Fruit fly (Drosophila melanogaster): ENCODE measurements around the gene emei.

The emei gene

DNA sequence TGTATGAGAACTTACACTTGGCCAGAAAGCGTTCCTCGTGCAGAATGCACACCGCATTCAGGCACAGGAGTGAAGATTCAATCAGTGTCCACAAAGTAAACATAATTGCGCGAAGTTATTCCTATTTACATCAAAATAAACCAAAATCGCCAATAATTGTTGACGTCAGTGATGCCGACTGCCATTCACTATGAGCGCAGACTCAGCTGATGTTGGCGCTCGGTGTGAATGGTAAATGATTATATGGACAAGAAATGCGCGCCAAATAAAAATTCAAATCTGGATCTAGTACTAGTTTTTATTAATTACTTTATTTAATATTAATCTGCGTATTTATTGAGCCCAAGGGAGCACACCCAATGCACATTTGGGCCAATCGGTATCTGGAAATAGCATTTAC is 47.0 kb upstream of the emei start, which contains the start of gene CG32069 (continued):
- TF ChIP-seq Neu2 (GFP tag; optimal IDR thresholded peaks at IDR 0.05; ENCODE audit: borderline replicate concordance) (no peak), hkb (optimal IDR thresholded peaks at IDR 0.05) (no peak), hkb (GFP tag; IDR thresholded peaks at IDR 0.05) (no peak), al (GFP tag; IDR thresholded peaks at IDR 0.05) (no peak), CG4617 (GFP tag; optimal IDR thresholded peaks at IDR 0.05; ENCODE audit: borderline replicate concordance) (peak; percentile 5), CG6254 (GFP tag; optimal IDR thresholded peaks at IDR 0.05) (no peak), YL-1 (GFP tag; optimal IDR thresholded peaks at IDR 0.05) (peak; percentile 11), HmgZ (tag; optimal IDR thresholded peaks at IDR 0.05) (peak; percentile 0), tna (GFP tag; IDR thresholded peaks at IDR 0.05; ENCODE audit: partially characterized antibody) (no peak), stwl (tag; optimal IDR thresholded peaks at IDR 0.05) (peak; percentile 7), Bgb (GFP tag; IDR thresholded peaks at IDR 0.05; ENCODE audit: partially characterized antibody) (no peak), pita (GFP tag; optimal IDR thresholded peaks at IDR 0.05) (no peak), Doc3 (GFP tag; IDR thresholded peaks at IDR 0.05; ENCODE audit: partially characterized antibody) (no peak), pzg (GFP tag; optimal IDR thresholded peaks at IDR 0.05) (peak; percentile 53), CG15514 (GFP tag; optimal IDR thresholded peaks at IDR 0.05) (peak; percentile 36)

DNA sequence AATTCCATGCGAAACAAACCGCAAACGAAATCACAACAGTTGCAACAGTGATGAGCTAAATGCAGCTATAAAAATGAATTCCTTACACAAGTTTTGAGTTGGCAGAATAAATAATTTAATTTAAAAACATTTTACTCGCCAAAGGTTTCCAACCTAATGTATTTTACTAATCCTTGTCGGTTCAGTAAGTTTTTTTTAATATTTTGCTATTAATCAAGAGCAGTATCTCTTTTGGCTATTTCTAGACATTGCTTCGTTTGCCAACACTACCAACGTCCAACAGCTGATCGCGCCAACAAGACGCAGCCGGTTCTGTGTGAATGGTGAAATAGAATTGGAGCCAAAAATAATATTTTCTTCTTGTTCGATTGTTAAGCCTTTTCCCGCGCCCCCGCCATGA is 44.8 kb upstream of the emei start, which contains the start of the genes CG32075, CG45101 and SuUR:
TSS of gene CG32075 (minus strand) at position 253 of the 400 bp plus-strand sequence.
TSS of gene CG45101 (plus strand) at position 303 of the 400 bp plus-strand sequence.
TSS of gene SuUR (plus strand) at position 303 of the 400 bp plus-strand sequence.
- TF ChIP-seq mirr (GFP tag; optimal IDR thresholded peaks at IDR 0.05), result peak; percentile 5
- peak; percentile 51 for TF ChIP-seq exex (tag; optimal IDR thresholded peaks at IDR 0.05)
- TF ChIP-seq Xrp1 (GFP tag; IDR thresholded peaks at IDR 0.05), result peak; percentile 83
- TF ChIP-seq CG13287 (GFP tag; IDR thresholded peaks at IDR 0.05; ENCODE audit: partially characterized antibody), result peak; percentile 49
- peak; percentile 74 for TF ChIP-seq croc (GFP tag; conservative IDR thresholded peaks at IDR 0.05)
- TF ChIP-seq her (GFP tag; optimal IDR thresholded peaks at IDR 0.05), result peak; percentile 68
- TF ChIP-seq Dek (tag; optimal IDR thresholded peaks at IDR 0.05), result peak; percentile 78
- TF ChIP-seq CG11456 (GFP tag; IDR thresholded peaks at IDR 0.05), result peak; percentile 82
- TF ChIP-seq CG15479 (GFP tag; optimal IDR thresholded peaks at IDR 0.05), result no peak
- peak; percentile 94 for TF ChIP-seq CG30403 (GFP tag; optimal IDR thresholded peaks at IDR 0.05)
- TF ChIP-seq sug (tag; optimal IDR thresholded peaks at IDR 0.05), result peak; percentile 88
- peak; percentile 96 for TF ChIP-seq CG10267 (tag; optimal IDR thresholded peaks at IDR 0.05)
- peak; percentile 77 for TF ChIP-seq Sox100B (GFP tag; optimal IDR thresholded peaks at IDR 0.05)
- peak; percentile 91 for TF ChIP-seq tx (GFP tag; optimal IDR thresholded peaks at IDR 0.05)
- peak; percentile 69 for TF ChIP-seq CG1792 (GFP tag; optimal IDR thresholded peaks at IDR 0.05)
- peak; percentile 89 for TF ChIP-seq CG32532 (GFP tag; IDR thresholded peaks at IDR 0.05)
- peak; percentile 51 for TF ChIP-seq Lhr (GFP tag; optimal IDR thresholded peaks at IDR 0.05)
- peak; percentile 81 for TF ChIP-seq CG3838 (GFP tag; optimal IDR thresholded peaks at IDR 0.05)
- peak; percentile 64 for TF ChIP-seq CG11085 (GFP tag; IDR thresholded peaks at IDR 0.05)
- TF ChIP-seq CG12769 (tag; optimal IDR thresholded peaks at IDR 0.05), result peak; percentile 81
- TF ChIP-seq esg (GFP tag; conservative IDR thresholded peaks at IDR 0.05), result peak; percentile 92
- TF ChIP-seq CG1529 (GFP tag; optimal IDR thresholded peaks at IDR 0.05), result peak; percentile 59
- TF ChIP-seq CG12104 (GFP tag; optimal IDR thresholded peaks at IDR 0.05), result peak; percentile 73
- peak; percentile 81 for TF ChIP-seq H15 (GFP tag; IDR thresholded peaks at IDR 0.05)
- no peak for TF ChIP-seq br (optimal IDR thresholded peaks at IDR 0.05)
- peak; percentile 24 for TF ChIP-seq salm (tag; optimal IDR thresholded peaks at IDR 0.05)
- TF ChIP-seq gsb (GFP tag; IDR thresholded peaks at IDR 0.05), result peak; percentile 53; the same call in 1 of the 2 replicates
- peak; percentile 83 for TF ChIP-seq ara (GFP tag; IDR thresholded peaks at IDR 0.05)
- peak; percentile 79 for TF ChIP-seq CG1024 (GFP tag; IDR thresholded peaks at IDR 0.05)
- 0 out of 2 replicates have a peak, but pooled peaks have one; percentile 28 for TF ChIP-seq Doc2 (GFP tag; IDR thresholded peaks at IDR 0.05)
- TF ChIP-seq Nf-YA (GFP tag; IDR thresholded peaks at IDR 0.05), result peak; percentile 69; the same call in 1 of the 2 replicates
- peak; percentile 81 for TF ChIP-seq CG30431 (GFP tag; optimal IDR thresholded peaks at IDR 0.05)
- TF ChIP-seq sisA (GFP tag; IDR thresholded peaks at IDR 0.05), result peak; percentile 92
- TF ChIP-seq repo (GFP tag; optimal IDR thresholded peaks at IDR 0.05), result peak; percentile 83
- peak; percentile 90 for TF ChIP-seq tin (GFP tag; optimal IDR thresholded peaks at IDR 0.05)
- peak; percentile 84 for TF ChIP-seq CG8944 (GFP tag; optimal IDR thresholded peaks at IDR 0.05)
